Worm (Caenorhabditis elegans): Measurements from ENCODE around the gene C07B5.4.

Gene C07B5.4

ce11 chrX:9552404-9552803 is 22.9 kb downstream of the C07B5.4 start (continued):
- TF ChIP-seq jun-1 (tag; optimal IDR thresholded peaks at IDR 0.05) (no peak), tbx-2 (tag; optimal IDR thresholded peaks at IDR 0.05) (no peak), elt-1 (tag; optimal IDR thresholded peaks at IDR 0.05) (no peak), nfya-1 (tag; optimal IDR thresholded peaks at IDR 0.05; ENCODE audit: insufficient read depth) (peak; percentile 54), ceh-16 (tag; optimal IDR thresholded peaks at IDR 0.05) (no peak), mml-1 (tag; optimal IDR thresholded peaks at IDR 0.05) (no peak), unc-62 (GFP tag; optimal IDR thresholded peaks at IDR 0.05) (no peak), mdl-1 (tag; optimal IDR thresholded peaks at IDR 0.05) (no peak), lsy-12 (tag; optimal IDR thresholded peaks at IDR 0.05) (no peak), nhr-23 (tag; optimal IDR thresholded peaks at IDR 0.05) (no peak), R02D3.7 (tag; optimal IDR thresholded peaks at IDR 0.05) (no peak), nhr-76 (tag; optimal IDR thresholded peaks at IDR 0.05) (no peak), nhr-77 (tag; optimal IDR thresholded peaks at IDR 0.05) (no peak), fkh-2 (tag; optimal IDR thresholded peaks at IDR 0.05) (no peak), nhr-12 (tag; optimal IDR thresholded peaks at IDR 0.05) (no peak)

ce11 chrX:9553095-9553494 is 23.6 kb downstream of the C07B5.4 start:
- TF ChIP-seq daf-12 (tag; optimal IDR thresholded peaks at IDR 0.05): no peak
- no peak for TF ChIP-seq lsy-12 (tag; optimal IDR thresholded peaks at IDR 0.05)
- no peak for TF ChIP-seq egl-27 (tag; optimal IDR thresholded peaks at IDR 0.05)
- TF ChIP-seq hmg-11 (tag; optimal IDR thresholded peaks at IDR 0.05): no peak
- TF ChIP-seq nhr-12 (tag; optimal IDR thresholded peaks at IDR 0.05): no peak
- peak in 1 of 3 experiments; percentile 61 for TF ChIP-seq elt-3 (tag; optimal IDR thresholded peaks at IDR 0.05)
- peak; percentile 23 for TF ChIP-seq mdl-1 (tag; optimal IDR thresholded peaks at IDR 0.05)
- TF ChIP-seq pha-4 (tag; optimal IDR thresholded peaks at IDR 0.05): peak; percentile 58
- TF ChIP-seq ceh-16 (tag; optimal IDR thresholded peaks at IDR 0.05): no peak
- TF ChIP-seq nhr-77 (tag; optimal IDR thresholded peaks at IDR 0.05): no peak
- no peak for TF ChIP-seq ceh-28 (tag; optimal IDR thresholded peaks at IDR 0.05)
- TF ChIP-seq skn-1 (tag; optimal IDR thresholded peaks at IDR 0.05): no peak
- TF ChIP-seq nhr-43 (tag; optimal IDR thresholded peaks at IDR 0.05; ENCODE audit: poor library complexity, severe bottlenecking): peak; percentile 3
- TF ChIP-seq nhr-25 (tag; optimal IDR thresholded peaks at IDR 0.05): peak; percentile 90
- TF ChIP-seq snpc-4 (tag; optimal IDR thresholded peaks at IDR 0.05): no peak
- TF ChIP-seq ama-1 (optimal IDR thresholded peaks at IDR 0.05): no peak
- no peak for TF ChIP-seq ceh-82 (tag; optimal IDR thresholded peaks at IDR 0.05)
- TF ChIP-seq lin-15B (tag; optimal IDR thresholded peaks at IDR 0.05): no peak
- TF ChIP-seq jun-1 (tag; optimal IDR thresholded peaks at IDR 0.05): peak; percentile 20
- TF ChIP-seq nhr-11 (tag; optimal IDR thresholded peaks at IDR 0.05): no peak
- peak; percentile 20 for TF ChIP-seq nhr-23 (tag; optimal IDR thresholded peaks at IDR 0.05)
- no peak for TF ChIP-seq ceh-9 (tag; optimal IDR thresholded peaks at IDR 0.05)
- peak; percentile 83 for TF ChIP-seq elt-2 (tag; optimal IDR thresholded peaks at IDR 0.05)
- peak; percentile 97 for TF ChIP-seq pqm-1 (tag; optimal IDR thresholded peaks at IDR 0.05)
- no peak for TF ChIP-seq R02D3.7 (tag; optimal IDR thresholded peaks at IDR 0.05)

- TF ChIP-seq hmg-11 (tag; optimal IDR thresholded peaks at IDR 0.05): no peak
- TF ChIP-seq sea-2 (GFP tag; optimal IDR thresholded peaks at IDR 0.05): no peak
- TF ChIP-seq mdl-1 (tag; optimal IDR thresholded peaks at IDR 0.05): no peak
- TF ChIP-seq pqm-1 (tag; optimal IDR thresholded peaks at IDR 0.05): no peak
- TF ChIP-seq egl-5 (tag; optimal IDR thresholded peaks at IDR 0.05): no peak
- no peak for TF ChIP-seq nhr-23 (tag; optimal IDR thresholded peaks at IDR 0.05)
- TF ChIP-seq lin-39 (tag; optimal IDR thresholded peaks at IDR 0.05): no peak
Measured at ce11 chrX:9555238-9555637, 25.8 kb downstream of the C07B5.4 start.

- TF ChIP-seq ama-1 (optimal IDR thresholded peaks at IDR 0.05) (no peak), nhr-77 (tag; optimal IDR thresholded peaks at IDR 0.05) (no peak), skn-1 (tag; optimal IDR thresholded peaks at IDR 0.05) (no peak), nfya-1 (tag; optimal IDR thresholded peaks at IDR 0.05; ENCODE audit: insufficient read depth) (no peak), pqm-1 (tag; optimal IDR thresholded peaks at IDR 0.05) (no peak), ZK546.5 (tag; optimal IDR thresholded peaks at IDR 0.05) (no peak), lin-15B (tag; optimal IDR thresholded peaks at IDR 0.05) (no peak), fos-1 (tag; optimal IDR thresholded peaks at IDR 0.05) (no peak), nhr-76 (tag; optimal IDR thresholded peaks at IDR 0.05) (no peak), hmg-11 (tag; optimal IDR thresholded peaks at IDR 0.05) (no peak), pha-4 (tag; optimal IDR thresholded peaks at IDR 0.05) (no peak), lin-39 (tag; optimal IDR thresholded peaks at IDR 0.05) (no peak), mml-1 (tag; optimal IDR thresholded peaks at IDR 0.05) (no peak), nhr-43 (tag; optimal IDR thresholded peaks at IDR 0.05; ENCODE audit: poor library complexity, severe bottlenecking) (no peak), jun-1 (tag; optimal IDR thresholded peaks at IDR 0.05) (no peak), eor-1 (tag; optimal IDR thresholded peaks at IDR 0.05) (no peak), tbx-2 (tag; optimal IDR thresholded peaks at IDR 0.05) (no peak), ztf-4 (tag; optimal IDR thresholded peaks at IDR 0.05) (no peak), nhr-23 (tag; optimal IDR thresholded peaks at IDR 0.05) (no peak), ceh-28 (tag; optimal IDR thresholded peaks at IDR 0.05) (no peak)
Measured at ce11 chrX:9556038-9556437, 26.6 kb downstream of the C07B5.4 start.
